Worm (Caenorhabditis elegans) whole organism, midembryonic: ENCODE measurements around the gene F56D1.1.

Source experiments
- T22C8.4 ChIP-seq: fragments of 200-800 bp; sonication (Bioruptor generic); IDR thresholded peaks from 2 replicates; pipeline ENCODE4 v1.3.6; 2022; ENCODE audit warnings: missing genetic modification characterization, missing compliant biosample characterization
- flt-1 ChIP-seq: fragments of 200-800 bp; sonication (Bioruptor generic); IDR thresholded peaks from 2 replicates; pipeline ENCODE4 v1.3.6; 2022; ENCODE audit warnings: missing genetic modification characterization, missing compliant biosample characterization
- med-1 ChIP-seq: sonication (generic microtip); optimal IDR thresholded peaks from 2 replicates; lab custom pipeline; 2017; ENCODE audit warnings: missing genetic modification characterization, mild to moderate bottlenecking, missing compliant biosample characterization, antibody characterized with exemption, missing genetic modification reagents; ENCODE audit not compliant: insufficient read depth
- ref-1 ChIP-seq: fragments of 200-800 bp; sonication (Bioruptor generic); conservative IDR thresholded peaks from 2 replicates; pipeline ENCODE4 v1.3.6; 2022; ENCODE audit warnings: missing genetic modification reagents, missing genetic modification characterization, missing compliant biosample characterization
- tab-1 ChIP-seq: fragments of 200-800 bp; sonication (Bioruptor generic); IDR thresholded peaks from 2 replicates; pipeline ENCODE4 v1.3.6; 2022; ENCODE audit warnings: missing genetic modification characterization, missing compliant biosample characterization
- ztf-23 ChIP-seq: fragments of 200-800 bp; sonication (Bioruptor generic); IDR thresholded peaks from 2 replicates; pipeline ENCODE4 v1.3.6; 2022; ENCODE audit warnings: missing genetic modification reagents, missing genetic modification characterization, missing compliant biosample characterization
- ztf-29 ChIP-seq: fragments of 200-800 bp; sonication (Bioruptor generic); IDR thresholded peaks from 2 replicates; pipeline ENCODE4 v1.3.6; 2022; ENCODE audit warnings: missing genetic modification reagents, missing genetic modification characterization, missing compliant biosample characterization

- no peak for TF ChIP-seq med-1 (GFP tag; lab: Kevin White, UChicago)
- TF ChIP-seq ztf-23 (GFP tag; lab: Robert Waterston, UW): no peak
- TF ChIP-seq ztf-29 (GFP tag; lab: Robert Waterston, UW): no peak
- no peak for TF ChIP-seq tab-1
- no peak for TF ChIP-seq T22C8.4 (GFP tag; lab: Robert Waterston, UW)
- no peak for TF ChIP-seq flt-1 (GFP tag; lab: Robert Waterston, UW)
- TF ChIP-seq ref-1 (GFP tag; lab: Robert Waterston, UW): no peak
These were observed 3.6 kb downstream of the F56D1.1 start, which contains the start of gene cal-8 for ce11 chrII:5481982-5482381.
